Worm (Caenorhabditis elegans): Measurements from ENCODE around the gene pho-5.

The pho-5 gene

DNA sequence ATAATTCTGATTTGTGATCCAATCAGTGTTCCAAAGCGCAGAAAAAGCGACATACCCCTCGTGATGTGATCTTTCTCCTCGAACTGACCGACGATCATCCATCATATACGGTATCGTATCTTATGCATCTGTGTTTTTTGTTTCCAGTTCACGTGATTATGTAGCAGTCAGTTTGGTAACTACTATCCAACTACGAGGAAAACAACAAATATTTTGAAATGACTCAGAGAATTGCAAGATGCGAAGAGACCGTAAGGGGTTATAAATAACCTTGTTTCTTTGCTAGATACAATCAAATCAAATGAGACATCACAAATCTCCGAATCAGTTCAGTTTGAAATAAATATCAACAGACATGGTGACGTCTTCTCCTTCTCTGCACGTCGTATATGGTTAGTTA lies 14.5 kb upstream of the pho-5 start:
- TF ChIP-seq ces-1 (GFP tag; optimal IDR thresholded peaks at IDR 0.05) (no peak), Y75B8A.6 (GFP tag; IDR thresholded peaks at IDR 0.05) (no peak), tra-1 (GFP tag; IDR thresholded peaks at IDR 0.05) (0 out of 2 replicates have a peak, but pooled peaks have one; percentile 10), unc-62 (GFP tag; optimal IDR thresholded peaks at IDR 0.05 in 1 of 2) (peak in 1 of 2 experiments; percentile 97), unc-62 (tag; optimal IDR thresholded peaks at IDR 0.05) (no peak), hlh-30 (tag; optimal IDR thresholded peaks at IDR 0.05; ENCODE audit: insufficient read depth) (peak; percentile 79), dmd-6 (GFP tag; IDR thresholded peaks at IDR 0.05) (peak; percentile 40; the same call in 1 of the 2 replicates), mdl-1 (tag; optimal IDR thresholded peaks at IDR 0.05) (peak in 1 of 2 experiments; percentile 72), nhr-48 (tag; optimal IDR thresholded peaks at IDR 0.05) (peak; percentile 52), ztf-11 (tag; optimal IDR thresholded peaks at IDR 0.05) (no peak), lsy-2 (tag; optimal IDR thresholded peaks at IDR 0.05) (peak in 1 of 2 experiments; percentile 54), hlh-11 (tag; optimal IDR thresholded peaks at IDR 0.05) (peak; percentile 63), nhr-28 (tag; optimal IDR thresholded peaks at IDR 0.05) (peak; percentile 84), mep-1 (tag; optimal IDR thresholded peaks at IDR 0.05) (peak; percentile 41)

DNA sequence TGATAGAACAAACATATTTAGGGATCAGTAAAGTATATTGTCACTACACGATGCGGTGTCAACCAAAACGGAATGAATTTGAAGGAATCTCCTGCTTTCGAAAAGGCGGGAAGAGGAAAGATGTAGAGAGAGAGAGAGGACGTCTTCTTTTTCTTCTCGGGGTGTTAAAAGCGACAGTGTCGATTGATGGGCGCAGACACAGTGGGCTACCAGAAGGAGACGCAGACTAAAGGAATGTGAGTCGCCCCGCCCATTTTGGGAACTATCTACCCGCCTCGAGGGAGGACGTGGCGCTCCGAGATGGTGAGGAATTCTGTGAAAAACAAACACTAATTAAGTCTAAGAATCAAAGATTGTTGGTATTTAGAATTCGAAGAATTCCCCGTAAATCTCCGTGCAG lies 13.8 kb upstream of the pho-5 start, which contains the start of the genes B0361.14 and B0361.9:
B0361.14 (minus strand) TSS at position 66 of the 400 bp plus-strand sequence.
B0361.9 (minus strand) TSS at position 166 of the 400 bp plus-strand sequence.
- TF ChIP-seq nhr-28 (tag; optimal IDR thresholded peaks at IDR 0.05) = peak; percentile 27
- TF ChIP-seq nhr-41 (GFP tag; IDR thresholded peaks at IDR 0.05) = no peak
- no peak for TF ChIP-seq tra-1 (GFP tag; IDR thresholded peaks at IDR 0.05)
- TF ChIP-seq R02D3.7 (tag; optimal IDR thresholded peaks at IDR 0.05) = no peak
- no peak for TF ChIP-seq madf-9 (GFP tag; conservative IDR thresholded peaks at IDR 0.05)
- TF ChIP-seq mdl-1 (tag; optimal IDR thresholded peaks at IDR 0.05) = peak in 1 of 2 experiments; percentile 14
- no peak for TF ChIP-seq dpl-1 (GFP tag; optimal IDR thresholded peaks at IDR 0.05)
- no peak for TF ChIP-seq hlh-11 (tag; optimal IDR thresholded peaks at IDR 0.05)
- TF ChIP-seq T26A8.4 (GFP tag; IDR thresholded peaks at IDR 0.05) = no peak
- TF ChIP-seq madf-5 (GFP tag; IDR thresholded peaks at IDR 0.05) = no peak
- no peak for TF ChIP-seq nhr-10 (tag; optimal IDR thresholded peaks at IDR 0.05)
- no peak for TF ChIP-seq ztf-7 (tag; optimal IDR thresholded peaks at IDR 0.05)
- TF ChIP-seq dmd-9 (GFP tag; IDR thresholded peaks at IDR 0.05) = no peak
- TF ChIP-seq ctbp-1 (GFP tag; IDR thresholded peaks at IDR 0.05) = no peak
- TF ChIP-seq nhr-11 (tag; optimal IDR thresholded peaks at IDR 0.05) = no peak
- TF ChIP-seq ztf-11 (tag; optimal IDR thresholded peaks at IDR 0.05) = no peak
- no peak for TF ChIP-seq attf-4 (tag; optimal IDR thresholded peaks at IDR 0.05)
- TF ChIP-seq arid-1 (GFP tag; conservative IDR thresholded peaks at IDR 0.05) = no peak
- TF ChIP-seq mxl-3 (GFP tag; optimal IDR thresholded peaks at IDR 0.05) = peak; percentile 11
- TF ChIP-seq dmd-6 (GFP tag; IDR thresholded peaks at IDR 0.05) = no peak
- TF ChIP-seq lin-13 (GFP tag; optimal IDR thresholded peaks at IDR 0.05) = no peak
- TF ChIP-seq hmg-1.1 (GFP tag; IDR thresholded peaks at IDR 0.05) = 0 out of 2 replicates have a peak, but pooled peaks have one; percentile 19
- TF ChIP-seq fos-1 (tag; optimal IDR thresholded peaks at IDR 0.05) = no peak
- no peak for TF ChIP-seq zfp-3 (GFP tag; conservative IDR thresholded peaks at IDR 0.05)
- no peak for TF ChIP-seq F44E2.7 (GFP tag; IDR thresholded peaks at IDR 0.05)
- TF ChIP-seq nhr-25 (tag; optimal IDR thresholded peaks at IDR 0.05; ENCODE audit: borderline replicate concordance, insufficient read depth) = peak; percentile 80
- TF ChIP-seq hlh-30 (tag; optimal IDR thresholded peaks at IDR 0.05; ENCODE audit: insufficient read depth) = no peak
- no peak for TF ChIP-seq lin-38 (GFP tag; IDR thresholded peaks at IDR 0.05)
- no peak for TF ChIP-seq mxl-2 (GFP tag; conservative IDR thresholded peaks at IDR 0.05)
- peak; percentile 71 for TF ChIP-seq aha-1 (tag)
- no peak for TF ChIP-seq lin-15B (tag; optimal IDR thresholded peaks at IDR 0.05)
- no peak for TF ChIP-seq lin-29 (GFP tag; IDR thresholded peaks at IDR 0.05)
- TF ChIP-seq T20F7.1 (GFP tag; optimal IDR thresholded peaks at IDR 0.05) = no peak
- TF ChIP-seq lin-1 (GFP tag; IDR thresholded peaks at IDR 0.05) = no peak
- no peak for TF ChIP-seq ZK337.2 (GFP tag; IDR thresholded peaks at IDR 0.05)
- peak; percentile 27 for TF ChIP-seq mes-2 (tag; optimal IDR thresholded peaks at IDR 0.05; ENCODE audit: poor library complexity, severe bottlenecking)
- no peak for TF ChIP-seq nhr-6 (tag; optimal IDR thresholded peaks at IDR 0.05)

Measured in whole organism, L4 larva.